Worm (Caenorhabditis elegans): ENCODE results near the gene srd-42.

The srd-42 gene

ce11 chrX:13339029-13339626, 35.9 kb upstream of the srd-42 start:
- TF ChIP-seq ztf-29 (GFP tag; IDR thresholded peaks at IDR 0.05), result no peak
- no peak for TF ChIP-seq T22C8.4 (GFP tag; IDR thresholded peaks at IDR 0.05)
- no peak for TF ChIP-seq tab-1 (GFP tag; IDR thresholded peaks at IDR 0.05)
- TF ChIP-seq ref-1 (GFP tag; conservative IDR thresholded peaks at IDR 0.05), result no peak
- no peak for TF ChIP-seq med-1 (GFP tag; optimal IDR thresholded peaks at IDR 0.05; ENCODE audit: insufficient read depth)
- no peak for TF ChIP-seq cog-1 (tag; optimal IDR thresholded peaks at IDR 0.05)
- TF ChIP-seq flt-1 (GFP tag; IDR thresholded peaks at IDR 0.05), result no peak

ce11 chrX:13337728-13338127, 34.5 kb upstream of the srd-42 start, which contains the start of gene ptr-24:
TSS of gene ptr-24 (plus strand) at chrX:13338028.
- TF ChIP-seq T22C8.4 (GFP tag; IDR thresholded peaks at IDR 0.05) (no peak), ztf-23 (GFP tag; IDR thresholded peaks at IDR 0.05) (no peak), flt-1 (GFP tag; IDR thresholded peaks at IDR 0.05) (no peak), cog-1 (tag; optimal IDR thresholded peaks at IDR 0.05) (no peak), tab-1 (GFP tag; IDR thresholded peaks at IDR 0.05) (no peak), ztf-29 (GFP tag; IDR thresholded peaks at IDR 0.05) (no peak), ref-1 (GFP tag; conservative IDR thresholded peaks at IDR 0.05) (no peak), klf-2 (GFP tag; conservative IDR thresholded peaks at IDR 0.05) (no peak), med-1 (GFP tag; optimal IDR thresholded peaks at IDR 0.05; ENCODE audit: insufficient read depth) (no peak)

- no peak for TF ChIP-seq ref-1 (GFP tag; conservative IDR thresholded peaks at IDR 0.05)
- no peak for TF ChIP-seq flt-1 (GFP tag; IDR thresholded peaks at IDR 0.05)
- no peak for TF ChIP-seq ztf-23 (GFP tag; IDR thresholded peaks at IDR 0.05)
- no peak for TF ChIP-seq cog-1 (tag; optimal IDR thresholded peaks at IDR 0.05)
- no peak for TF ChIP-seq tab-1 (GFP tag; IDR thresholded peaks at IDR 0.05)
- no peak for TF ChIP-seq T22C8.4 (GFP tag; IDR thresholded peaks at IDR 0.05)
- no peak for TF ChIP-seq med-1 (GFP tag; optimal IDR thresholded peaks at IDR 0.05; ENCODE audit: insufficient read depth)
- no peak for TF ChIP-seq ztf-29 (GFP tag; IDR thresholded peaks at IDR 0.05)
- TF ChIP-seq klf-2 (GFP tag; conservative IDR thresholded peaks at IDR 0.05), result no peak
These were observed 33.7 kb upstream of the srd-42 start for ce11 chrX:13337000-13337399.

- TF ChIP-seq med-1 (GFP tag; optimal IDR thresholded peaks at IDR 0.05; ENCODE audit: insufficient read depth) (no peak), ztf-23 (GFP tag; IDR thresholded peaks at IDR 0.05) (no peak), flt-1 (GFP tag; IDR thresholded peaks at IDR 0.05) (no peak), klf-2 (GFP tag; conservative IDR thresholded peaks at IDR 0.05) (no peak), cog-1 (tag; optimal IDR thresholded peaks at IDR 0.05) (no peak), ztf-29 (GFP tag; IDR thresholded peaks at IDR 0.05) (no peak), T22C8.4 (GFP tag; IDR thresholded peaks at IDR 0.05) (no peak), tab-1 (GFP tag; IDR thresholded peaks at IDR 0.05) (no peak), ref-1 (GFP tag; conservative IDR thresholded peaks at IDR 0.05) (no peak)
These were observed 30.6 kb upstream of the srd-42 start, which contains the start of gene F46G10.4 for ce11 chrX:13333835-13334234. TSS of gene F46G10.4 (plus strand) at chrX:13334046.

- TF ChIP-seq ztf-23 (GFP tag; IDR thresholded peaks at IDR 0.05) (no peak), ztf-29 (GFP tag; IDR thresholded peaks at IDR 0.05) (no peak), cog-1 (tag; optimal IDR thresholded peaks at IDR 0.05) (no peak), T22C8.4 (GFP tag; IDR thresholded peaks at IDR 0.05) (no peak), tab-1 (GFP tag; IDR thresholded peaks at IDR 0.05) (no peak), med-1 (GFP tag; optimal IDR thresholded peaks at IDR 0.05; ENCODE audit: insufficient read depth) (no peak), klf-2 (GFP tag; conservative IDR thresholded peaks at IDR 0.05) (no peak), flt-1 (GFP tag; IDR thresholded peaks at IDR 0.05) (no peak), ref-1 (GFP tag; conservative IDR thresholded peaks at IDR 0.05) (no peak)
These were observed 28.1 kb upstream of the srd-42 start, which contains the start of gene sir-2.3 for ce11 chrX:13331386-13331785. TSS of gene sir-2.3 (plus strand) at chrX:13331686.

ce11 chrX:13328868-13329267, 25.6 kb upstream of the srd-42 start:
- no peak for TF ChIP-seq klf-2 (GFP tag; conservative IDR thresholded peaks at IDR 0.05)
- no peak for TF ChIP-seq ref-1 (GFP tag; conservative IDR thresholded peaks at IDR 0.05)
- no peak for TF ChIP-seq med-1 (GFP tag; optimal IDR thresholded peaks at IDR 0.05; ENCODE audit: insufficient read depth)
- TF ChIP-seq ztf-23 (GFP tag; IDR thresholded peaks at IDR 0.05), result no peak
- TF ChIP-seq tab-1 (GFP tag; IDR thresholded peaks at IDR 0.05), result no peak
- TF ChIP-seq T22C8.4 (GFP tag; IDR thresholded peaks at IDR 0.05), result no peak
- TF ChIP-seq cog-1 (tag; optimal IDR thresholded peaks at IDR 0.05), result no peak
- TF ChIP-seq ztf-29 (GFP tag; IDR thresholded peaks at IDR 0.05), result no peak
- no peak for TF ChIP-seq flt-1 (GFP tag; IDR thresholded peaks at IDR 0.05)

- no peak for TF ChIP-seq ztf-29 (GFP tag; IDR thresholded peaks at IDR 0.05)
- TF ChIP-seq flt-1 (GFP tag; IDR thresholded peaks at IDR 0.05), result no peak
- TF ChIP-seq cog-1 (tag; optimal IDR thresholded peaks at IDR 0.05), result no peak
- no peak for TF ChIP-seq tab-1 (GFP tag; IDR thresholded peaks at IDR 0.05)
- TF ChIP-seq klf-2 (GFP tag; conservative IDR thresholded peaks at IDR 0.05), result no peak
- no peak for TF ChIP-seq med-1 (GFP tag; optimal IDR thresholded peaks at IDR 0.05; ENCODE audit: insufficient read depth)
- no peak for TF ChIP-seq ztf-23 (GFP tag; IDR thresholded peaks at IDR 0.05)
- TF ChIP-seq T22C8.4 (GFP tag; IDR thresholded peaks at IDR 0.05), result no peak
- no peak for TF ChIP-seq ref-1 (GFP tag; conservative IDR thresholded peaks at IDR 0.05)
These were observed 24.8 kb upstream of the srd-42 start, which contains the start of gene sir-2.2 for ce11 chrX:13328034-13328433. TSS of gene sir-2.2 (plus strand) at chrX:13328067.

- TF ChIP-seq flt-1 (GFP tag; IDR thresholded peaks at IDR 0.05), result no peak
- TF ChIP-seq klf-2 (GFP tag; conservative IDR thresholded peaks at IDR 0.05), result no peak
- TF ChIP-seq med-1 (GFP tag; optimal IDR thresholded peaks at IDR 0.05; ENCODE audit: insufficient read depth), result no peak
- no peak for TF ChIP-seq ref-1 (GFP tag; conservative IDR thresholded peaks at IDR 0.05)
- no peak for TF ChIP-seq ztf-23 (GFP tag; IDR thresholded peaks at IDR 0.05)
- no peak for TF ChIP-seq T22C8.4 (GFP tag; IDR thresholded peaks at IDR 0.05)
- TF ChIP-seq ztf-29 (GFP tag; IDR thresholded peaks at IDR 0.05), result no peak
- no peak for TF ChIP-seq tab-1 (GFP tag; IDR thresholded peaks at IDR 0.05)
- TF ChIP-seq cog-1 (tag; optimal IDR thresholded peaks at IDR 0.05), result no peak
These were observed 21.8 kb upstream of the srd-42 start for ce11 chrX:13325039-13325438.

ce11 chrX:13324326-13324725, 21.1 kb upstream of the srd-42 start:
- no peak for TF ChIP-seq med-1 (GFP tag; optimal IDR thresholded peaks at IDR 0.05; ENCODE audit: insufficient read depth)
- no peak for TF ChIP-seq cog-1 (tag; optimal IDR thresholded peaks at IDR 0.05)
- TF ChIP-seq T22C8.4 (GFP tag; IDR thresholded peaks at IDR 0.05), result no peak
- no peak for TF ChIP-seq tab-1 (GFP tag; IDR thresholded peaks at IDR 0.05)
- no peak for TF ChIP-seq ztf-23 (GFP tag; IDR thresholded peaks at IDR 0.05)
- TF ChIP-seq ztf-29 (GFP tag; IDR thresholded peaks at IDR 0.05), result no peak
- no peak for TF ChIP-seq flt-1 (GFP tag; IDR thresholded peaks at IDR 0.05)
- no peak for TF ChIP-seq klf-2 (GFP tag; conservative IDR thresholded peaks at IDR 0.05)
- no peak for TF ChIP-seq ref-1 (GFP tag; conservative IDR thresholded peaks at IDR 0.05)

All from whole organism, midembryonic.